Worm (Caenorhabditis elegans): ENCODE measurements around the gene rrsr-1.

The rrsr-1 gene

ce11 chrV:14391830-14392229, 33.0 kb downstream of the rrsr-1 start, which contains the start of gene C15H11.10:
TSS of gene C15H11.10 (plus strand) at chrV:14392130.
- TF ChIP-seq Y79H2A.3 (GFP tag; conservative IDR thresholded peaks at IDR 0.05) = no peak
- TF ChIP-seq bed-2 (GFP tag; IDR thresholded peaks at IDR 0.05) = no peak
- no peak for TF ChIP-seq ceh-100 (GFP tag; IDR thresholded peaks at IDR 0.05)
- no peak for TF ChIP-seq rec-8 (tag; optimal IDR thresholded peaks at IDR 0.05)
- no peak for TF ChIP-seq F23B12.7 (tag; optimal IDR thresholded peaks at IDR 0.05; ENCODE audit: insufficient read depth)
- TF ChIP-seq mcd-1 (GFP tag; IDR thresholded peaks at IDR 0.05) = no peak
- no peak for TF ChIP-seq F57C9.4 (tag; optimal IDR thresholded peaks at IDR 0.05)
- TF ChIP-seq C06A6.2 (GFP tag; conservative IDR thresholded peaks at IDR 0.05) = no peak
- TF ChIP-seq fkh-3 (tag; optimal IDR thresholded peaks at IDR 0.05) = no peak
- no peak for TF ChIP-seq hsf-1 (GFP tag; IDR thresholded peaks at IDR 0.05)
- no peak for TF ChIP-seq nfya-1 (tag; optimal IDR thresholded peaks at IDR 0.05; ENCODE audit: borderline replicate concordance, insufficient read depth)

ce11 chrV:14380242-14380641, 44.6 kb downstream of the rrsr-1 start:
- TF ChIP-seq attf-6 (GFP tag; IDR thresholded peaks at IDR 0.05) (no peak), K12H6.12 (tag; optimal IDR thresholded peaks at IDR 0.05) (no peak), ama-1 (optimal IDR thresholded peaks at IDR 0.05) (no peak), ama-1 (GFP tag; optimal IDR thresholded peaks at IDR 0.05) (no peak), let-607 (tag; optimal IDR thresholded peaks at IDR 0.05) (no peak), hmg-1.2 (GFP tag; IDR thresholded peaks at IDR 0.05) (no peak)

- TF ChIP-seq dox-1 (GFP tag; IDR thresholded peaks at IDR 0.05) (no peak), hlh-12 (tag; optimal IDR thresholded peaks at IDR 0.05) (no peak), nhr-80 (tag; optimal IDR thresholded peaks at IDR 0.05) (no peak), ceh-100 (GFP tag; IDR thresholded peaks at IDR 0.05) (no peak), egl-18 (GFP tag; IDR thresholded peaks at IDR 0.05) (no peak), F23B12.7 (tag; optimal IDR thresholded peaks at IDR 0.05; ENCODE audit: insufficient read depth) (no peak), bed-1 (GFP tag; IDR thresholded peaks at IDR 0.05) (no peak), nhr-90 (tag; optimal IDR thresholded peaks at IDR 0.05) (no peak), F57A8.1 (GFP tag; optimal IDR thresholded peaks at IDR 0.05) (no peak), mes-4 (tag; optimal IDR thresholded peaks at IDR 0.05) (no peak), ceh-58 (GFP tag; IDR thresholded peaks at IDR 0.05) (no peak), F39B2.1 (GFP tag; IDR thresholded peaks at IDR 0.05) (no peak), K12H6.12 (tag; optimal IDR thresholded peaks at IDR 0.05) (no peak), snpc-1.3 (tag; optimal IDR thresholded peaks at IDR 0.05; ENCODE audit: insufficient read depth) (no peak)
Observed at ce11 chrV:14378986-14379385, 45.8 kb downstream of the rrsr-1 start, which contains the start of gene npr-43. TSS of gene npr-43 (minus strand) at chrV:14379086.

ce11 chrV:14378052-14378451, 46.8 kb downstream of the rrsr-1 start:
- no peak for TF ChIP-seq nfya-2 (GFP tag; IDR thresholded peaks at IDR 0.05)
- no peak for TF ChIP-seq ccch-3 (GFP tag; optimal IDR thresholded peaks at IDR 0.05)
- TF ChIP-seq ztf-18 (tag; optimal IDR thresholded peaks at IDR 0.05) = no peak
- no peak for TF ChIP-seq F52B5.7 (tag; optimal IDR thresholded peaks at IDR 0.05)
- TF ChIP-seq B0019.2 (GFP tag; conservative IDR thresholded peaks at IDR 0.05) = no peak
- no peak for TF ChIP-seq snpc-1.1 (tag; optimal IDR thresholded peaks at IDR 0.05; ENCODE audit: insufficient read depth)
- no peak for TF ChIP-seq zfh-2 (GFP tag; conservative IDR thresholded peaks at IDR 0.05)
- TF ChIP-seq ceh-27 (GFP tag; optimal IDR thresholded peaks at IDR 0.05) = no peak
- TF ChIP-seq rec-8 (tag; optimal IDR thresholded peaks at IDR 0.05) = no peak
- no peak for TF ChIP-seq madf-8 (GFP tag; conservative IDR thresholded peaks at IDR 0.05)
- no peak for TF ChIP-seq T26A5.8 (tag; optimal IDR thresholded peaks at IDR 0.05)
- TF ChIP-seq egrh-3 (GFP tag; IDR thresholded peaks at IDR 0.05) = no peak
- TF ChIP-seq Y53F4B.3 (GFP tag; IDR thresholded peaks at IDR 0.05) = no peak
- no peak for TF ChIP-seq Y95B8A.8 (GFP tag; IDR thresholded peaks at IDR 0.05)
- TF ChIP-seq mxl-1 (tag; optimal IDR thresholded peaks at IDR 0.05) = no peak
